Fruit fly (Drosophila melanogaster) S2 (cell line): ENCODE measurements around the gene tsh.

Source experiments
- CG8478 ChIP-seq: fragments of >200 bp; optimal IDR thresholded peaks from 2 replicates; lab custom pipeline; 2018
- CTCF ChIP-seq, 2 experiments: fragments of >200 bp; optimal IDR thresholded peaks; 2 replicates each; lab custom pipeline; 2018

DNA sequence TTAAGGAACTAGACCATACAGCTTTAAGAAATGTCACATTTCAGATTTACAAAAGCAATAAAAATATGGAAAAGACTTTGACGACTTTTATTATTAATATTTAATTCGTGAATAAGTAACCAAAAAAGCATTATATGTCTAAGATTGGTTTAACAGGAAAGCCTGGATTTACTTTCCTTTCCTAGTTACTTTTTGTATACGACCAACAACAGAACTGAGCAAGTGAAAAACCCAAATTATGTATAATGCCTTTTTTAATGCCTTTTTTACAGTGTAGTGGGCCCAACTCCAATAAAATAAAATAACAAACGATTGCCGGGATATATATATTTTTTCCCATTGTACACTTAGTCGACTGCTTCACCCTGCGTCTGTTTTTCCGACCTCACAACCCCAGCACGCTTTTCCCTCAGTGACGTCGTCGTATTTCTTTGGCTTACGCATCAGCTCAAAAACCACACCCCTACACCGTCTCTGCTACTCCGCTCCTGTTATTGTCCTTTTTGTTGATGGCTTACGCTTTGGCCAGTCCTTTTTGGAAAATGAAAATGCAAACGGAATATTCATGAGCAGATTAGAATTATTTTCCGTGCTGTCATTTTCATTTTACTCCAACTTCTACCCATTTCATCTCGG is 43.5 kb upstream of the tsh start:
- TF ChIP-seq CG8478 (lab: Kevin White, UChicago) (no peak), CTCF (optimal IDR thresholded peaks at IDR 0.05; lab: Kevin White, UChicago) (no peak)
